Fruit fly (Drosophila melanogaster): ENCODE data around the gene CG12084.
A peak's percentile ranks its signal among the peaks of the same experiment; 100 is the strongest.

Gene CG12084

DNA sequence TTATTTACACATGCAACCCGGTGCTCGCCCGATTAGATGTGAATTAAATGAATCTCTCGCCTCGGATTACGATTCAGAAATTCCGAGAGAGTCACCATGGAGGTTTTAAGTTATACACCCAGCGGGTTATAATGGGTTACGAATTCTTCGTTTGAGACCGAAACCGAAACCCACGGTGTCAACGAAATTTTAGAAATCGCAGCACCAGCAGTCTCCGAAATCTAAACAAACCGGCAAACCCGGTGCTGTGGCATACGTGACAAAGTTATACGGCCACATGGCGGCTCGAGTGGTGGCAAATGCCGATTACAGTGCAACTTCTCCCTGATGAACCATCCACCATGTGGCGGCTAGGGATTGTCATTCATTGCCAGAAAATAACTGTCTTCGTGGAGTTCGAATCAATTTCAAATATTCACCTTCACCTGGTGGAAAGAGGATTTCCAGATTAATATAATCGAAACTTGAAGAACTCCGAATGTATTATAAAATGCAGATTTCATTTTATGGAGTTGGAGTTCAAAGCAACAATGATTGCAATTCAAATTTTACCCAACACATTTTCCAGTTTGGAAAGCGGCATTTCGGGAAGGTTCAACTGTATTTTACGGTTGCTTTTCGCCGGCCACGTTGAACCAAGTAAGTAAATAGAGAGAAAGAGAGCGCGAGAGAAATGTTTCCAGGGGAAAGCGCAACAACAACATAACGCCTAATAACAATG lies 19.5 kb upstream of the CG12084 start (continued):
- TF ChIP-seq lilli (GFP tag; optimal IDR thresholded peaks at IDR 0.05), result peak; percentile 79
- peak; percentile 59 for TF ChIP-seq lmd (GFP tag; IDR thresholded peaks at IDR 0.05)
- peak; percentile 76 for TF ChIP-seq Asciz (GFP tag; optimal IDR thresholded peaks at IDR 0.05)
- 0 out of 2 replicates have a peak, but pooled peaks have one; percentile 25 for TF ChIP-seq E2f1 (GFP tag; IDR thresholded peaks at IDR 0.05)
- no peak for TF ChIP-seq ham (GFP tag; IDR thresholded peaks at IDR 0.05)
- TF ChIP-seq Ets97D (GFP tag; optimal IDR thresholded peaks at IDR 0.05), result peak; percentile 5
- TF ChIP-seq CG8359 (GFP tag; optimal IDR thresholded peaks at IDR 0.05; ENCODE audit: borderline replicate concordance), result peak; percentile 64
- TF ChIP-seq disco-r (GFP tag; optimal IDR thresholded peaks at IDR 0.05), result no peak
- TF ChIP-seq tx (GFP tag; optimal IDR thresholded peaks at IDR 0.05), result peak; percentile 52
- no peak for TF ChIP-seq Scr (GFP tag; IDR thresholded peaks at IDR 0.05; ENCODE audit: partially characterized antibody)
- no peak for TF ChIP-seq Dip2 (GFP tag; IDR thresholded peaks at IDR 0.05)
- TF ChIP-seq Spps (tag; optimal IDR thresholded peaks at IDR 0.05), result peak; percentile 35
- peak; percentile 16 for TF ChIP-seq CG12744 (GFP tag; optimal IDR thresholded peaks at IDR 0.05)
- TF ChIP-seq nmo (GFP tag; optimal IDR thresholded peaks at IDR 0.05), result peak; percentile 85
- TF ChIP-seq CG17568 (GFP tag; optimal IDR thresholded peaks at IDR 0.05), result peak; percentile 32
- TF ChIP-seq lab (GFP tag; optimal IDR thresholded peaks at IDR 0.05), result peak; percentile 61
- TF ChIP-seq tup (GFP tag; optimal IDR thresholded peaks at IDR 0.05), result no peak
- TF ChIP-seq ranshi (GFP tag; IDR thresholded peaks at IDR 0.05), result peak; percentile 53; the same call in 1 of the 2 replicates
- TF ChIP-seq CG10979 (tag; optimal IDR thresholded peaks at IDR 0.05), result peak; percentile 83
- 0 out of 2 replicates have a peak, but pooled peaks have one; percentile 45 for TF ChIP-seq seq (GFP tag; IDR thresholded peaks at IDR 0.05)
- TF ChIP-seq CG6689 (GFP tag; IDR thresholded peaks at IDR 0.05), result peak; percentile 59
- peak; percentile 78 for TF ChIP-seq ind (GFP tag; optimal IDR thresholded peaks at IDR 0.05)
- TF ChIP-seq cato (GFP tag; optimal IDR thresholded peaks at IDR 0.05; ENCODE audit: borderline replicate concordance), result peak; percentile 12
- peak; percentile 63 for TF ChIP-seq ewg (GFP tag; optimal IDR thresholded peaks at IDR 0.05)
- peak; percentile 54 for TF ChIP-seq YL-1 (GFP tag; optimal IDR thresholded peaks at IDR 0.05)
- TF ChIP-seq fd64A (GFP tag; optimal IDR thresholded peaks at IDR 0.05), result peak; percentile 52
- peak; percentile 68; the same call in 1 of the 2 replicates for TF ChIP-seq stc (GFP tag; IDR thresholded peaks at IDR 0.05)
- TF ChIP-seq CG8478 (optimal IDR thresholded peaks at IDR 0.05), result no peak
- TF ChIP-seq Ets65A (GFP tag), result peak; percentile 95
- peak; percentile 58 for TF ChIP-seq Nf-YC (tag; optimal IDR thresholded peaks at IDR 0.05)
- peak; percentile 66 for TF ChIP-seq CG7786 (GFP tag; optimal IDR thresholded peaks at IDR 0.05)
- TF ChIP-seq CG17829 (tag; optimal IDR thresholded peaks at IDR 0.05), result peak; percentile 84
- peak; percentile 56 for TF ChIP-seq pnt (GFP tag; optimal IDR thresholded peaks at IDR 0.05)
- TF ChIP-seq D19A (tag; optimal IDR thresholded peaks at IDR 0.05), result peak; percentile 67
- no peak for TF ChIP-seq vfl (GFP tag; optimal IDR thresholded peaks at IDR 0.05)
- peak in 1 of 2 experiments; percentile 24 for TF ChIP-seq insv (GFP tag; optimal IDR thresholded peaks at IDR 0.05)
- TF ChIP-seq CoRest (tag; optimal IDR thresholded peaks at IDR 0.05), result peak; percentile 80
- no peak for TF ChIP-seq yki (optimal IDR thresholded peaks at IDR 0.05)
- TF ChIP-seq CG9437 (GFP tag; optimal IDR thresholded peaks at IDR 0.05), result peak; percentile 73
- peak; percentile 85 for TF ChIP-seq CG30403 (GFP tag; optimal IDR thresholded peaks at IDR 0.05)
- TF ChIP-seq Sox100B (GFP tag; optimal IDR thresholded peaks at IDR 0.05), result peak; percentile 83
- 0 out of 3 replicates have a peak, but pooled peaks have one; percentile 5 for TF ChIP-seq ase (GFP tag; IDR thresholded peaks at IDR 0.05)
- peak; percentile 40 for TF ChIP-seq CG5245 (GFP tag; optimal IDR thresholded peaks at IDR 0.05)
- TF ChIP-seq CG31388 (GFP tag; optimal IDR thresholded peaks at IDR 0.05), result peak; percentile 32
- TF ChIP-seq CG1647 (GFP tag; optimal IDR thresholded peaks at IDR 0.05), result no peak
- TF ChIP-seq CG4730 (GFP tag; IDR thresholded peaks at IDR 0.05), result peak; percentile 41
- 0 out of 2 replicates have a peak, but pooled peaks have one; percentile 22 for TF ChIP-seq CG1024 (GFP tag; IDR thresholded peaks at IDR 0.05)
- TF ChIP-seq pum (GFP tag; optimal IDR thresholded peaks at IDR 0.05), result peak; percentile 72
- no peak for TF ChIP-seq Ravus (GFP tag; IDR thresholded peaks at IDR 0.05)
- peak; percentile 70 for TF ChIP-seq CG17385 (GFP tag; optimal IDR thresholded peaks at IDR 0.05)
